Fruit fly (Drosophila melanogaster) whole organism, embryonic: ENCODE data around the gene CG43095.

Experiments
- Atf6 ChIP-seq: fragments of 200-800 bp; sonication (Bioruptor generic); IDR thresholded peaks from 2 replicates; pipeline ENCODE4 v1.3.6; 2022; ENCODE audit warnings: missing biosample characterization, missing genetic modification characterization
- CG10959 ChIP-seq: fragments of 200-800 bp; sonication (Bioruptor generic); IDR thresholded peaks from 2 replicates; pipeline ENCODE4 v1.3.6; 2022; ENCODE audit warnings: missing biosample characterization, missing genetic modification characterization
- CG11456 ChIP-seq: fragments of 200-800 bp; sonication (Bioruptor generic); IDR thresholded peaks from 3 replicates; pipeline ENCODE4 v1.3.6; 2022; ENCODE audit warnings: missing biosample characterization, missing genetic modification characterization
- CG11696 ChIP-seq: fragments of 200-800 bp; sonication (Bioruptor generic); IDR thresholded peaks from 2 replicates; pipeline ENCODE4 v1.3.6; 2022; ENCODE audit warnings: missing biosample characterization, missing genetic modification characterization
- CG12219 ChIP-seq: fragments of 200-800 bp; sonication (Bioruptor generic); optimal IDR thresholded peaks from 3 replicates; lab custom pipeline; 2018; ENCODE audit warnings: missing biosample characterization, mild to moderate bottlenecking, missing genetic modification characterization
- CG13624 ChIP-seq: fragments of 200-800 bp; sonication (Bioruptor generic); optimal IDR thresholded peaks from 2 replicates; lab custom pipeline; 2016; ENCODE audit warnings: missing biosample characterization, missing genetic modification characterization
- CG13775 ChIP-seq: fragments of 200-800 bp; sonication (Bioruptor generic); optimal IDR thresholded peaks from 3 replicates; lab custom pipeline; 2017; ENCODE audit warnings: missing biosample characterization, mild to moderate bottlenecking, missing genetic modification characterization
- CG14441 ChIP-seq: fragments of 200-800 bp; sonication (Bioruptor generic); IDR thresholded peaks from 2 replicates; pipeline ENCODE4 v1.3.6; 2022; ENCODE audit warnings: missing biosample characterization, missing genetic modification characterization
- CG15073 ChIP-seq: fragments of 200-800 bp; sonication (Bioruptor generic); optimal IDR thresholded peaks from 2 replicates; lab custom pipeline; 2016; ENCODE audit warnings: missing biosample characterization, missing genetic modification characterization
- CG30403 ChIP-seq: fragments of 200-800 bp; sonication (Bioruptor generic); optimal IDR thresholded peaks from 3 replicates; lab custom pipeline; 2016; ENCODE audit warnings: missing biosample characterization, missing genetic modification characterization
- CG32767 ChIP-seq: fragments of 200-800 bp; sonication (Bioruptor generic); IDR thresholded peaks from 2 replicates; pipeline ENCODE4 v1.3.6; 2022; ENCODE audit warnings: missing biosample characterization, missing genetic modification characterization
- CG4328 ChIP-seq: fragments of 200-800 bp; sonication (Bioruptor generic); optimal IDR thresholded peaks from 3 replicates; lab custom pipeline; 2017; ENCODE audit warnings: missing biosample characterization, missing genetic modification reagents, missing genetic modification characterization
- CG8290 ChIP-seq, 3 experiments: fragments of 200-800 bp; sonication (Bioruptor generic); optimal IDR thresholded peaks; 2 replicates each; lab custom pipeline; 2016 to 2019; ENCODE audit warnings: missing biosample characterization in 3 of 3, missing genetic modification characterization in 3 of 3, mild to moderate bottlenecking in 2 of 3, moderate library complexity in 1 of 3
- CG8359 ChIP-seq: fragments of 200-800 bp; sonication (Bioruptor generic); optimal IDR thresholded peaks from 2 replicates; lab custom pipeline; 2017; ENCODE audit warnings: missing biosample characterization, mild to moderate bottlenecking, missing genetic modification characterization, borderline replicate concordance
- CG8944 ChIP-seq: fragments of 200-800 bp; sonication (Bioruptor generic); optimal IDR thresholded peaks from 3 replicates; lab custom pipeline; 2016; ENCODE audit warnings: missing biosample characterization, missing genetic modification characterization
- CG9609 ChIP-seq: fragments of 200-800 bp; sonication (Bioruptor generic); optimal IDR thresholded peaks from 3 replicates; lab custom pipeline; 2016; ENCODE audit warnings: missing biosample characterization, missing genetic modification characterization
- Dfd ChIP-seq, 2 experiments: fragments of >200 bp; optimal IDR thresholded peaks; 2 replicates each; lab custom pipeline; 2017; ENCODE audit warnings: missing biosample characterization in 2 of 2, missing genetic modification characterization in 2 of 2
- ERR ChIP-seq: fragments of 200-800 bp; sonication (Bioruptor generic); optimal IDR thresholded peaks from 2 replicates; lab custom pipeline; 2016; ENCODE audit warnings: missing biosample characterization, missing genetic modification characterization
- Ets97D ChIP-seq: fragments of 200-800 bp; sonication (Bioruptor generic); optimal IDR thresholded peaks from 3 replicates; lab custom pipeline; 2016; ENCODE audit warnings: missing biosample characterization, missing genetic modification characterization
- Fer2 ChIP-seq: fragments of 200-800 bp; sonication (Bioruptor generic); optimal IDR thresholded peaks from 2 replicates; lab custom pipeline; 2018; ENCODE audit warnings: missing biosample characterization, mild to moderate bottlenecking, missing genetic modification characterization, moderate library complexity
- Hey ChIP-seq: fragments of 200-800 bp; sonication (Bioruptor generic); optimal IDR thresholded peaks from 3 replicates; lab custom pipeline; 2018; ENCODE audit warnings: missing biosample characterization, mild to moderate bottlenecking, missing genetic modification characterization
- Max ChIP-seq: fragments of 200-800 bp; sonication (Bioruptor generic); optimal IDR thresholded peaks from 2 replicates; lab custom pipeline; 2016; ENCODE audit warnings: missing biosample characterization, mild to moderate bottlenecking, missing genetic modification characterization
- Myb ChIP-seq: fragments of 200-800 bp; sonication (Bioruptor generic); optimal IDR thresholded peaks from 2 replicates; lab custom pipeline; 2016; ENCODE audit warnings: missing biosample characterization, missing genetic modification characterization
- Nf-YC ChIP-seq: fragments of 200-800 bp; optimal IDR thresholded peaks from 3 replicates; lab custom pipeline; 2019; ENCODE audit warnings: missing biosample characterization, mild to moderate bottlenecking, missing genetic modification characterization, moderate library complexity
- Pdp1 ChIP-seq, 2 experiments: fragments of 200-800 bp; sonication (Bioruptor generic); optimal IDR thresholded peaks; 3 replicates each; lab custom pipeline; 2016; ENCODE audit warnings: missing biosample characterization in 2 of 2, missing genetic modification characterization in 2 of 2, mild to moderate bottlenecking in 1 of 2, moderate library complexity in 1 of 2
- Trl ChIP-seq, 3 experiments: fragments of >200 bp in 2 of 3; fragments of 200-800 bp in 1 of 3; sonication (Bioruptor generic) in 1 of 3; optimal IDR thresholded peaks; 2 replicates in 1 of 3; 3 replicates in 2 of 3; lab custom pipeline; 2016 to 2017; ENCODE audit warnings: missing biosample characterization in 1 of 3, missing genetic modification characterization in 1 of 3
- Xbp1 ChIP-seq: fragments of 200-800 bp; sonication (Bioruptor generic); optimal IDR thresholded peaks from 3 replicates; lab custom pipeline; 2016; ENCODE audit warnings: missing biosample characterization, mild to moderate bottlenecking, missing genetic modification characterization
- ash1 ChIP-seq: fragments of 200-800 bp; sonication (Bioruptor generic); optimal IDR thresholded peaks from 2 replicates; lab custom pipeline; 2018; ENCODE audit warnings: missing biosample characterization, mild to moderate bottlenecking, missing genetic modification characterization
- ato ChIP-seq: fragments of 200-800 bp; sonication (Bioruptor generic); IDR thresholded peaks from 2 replicates; pipeline ENCODE4 v1.3.6; 2022; ENCODE audit warnings: missing biosample characterization, missing genetic modification characterization; ENCODE audit not compliant: partially characterized antibody
- cas ChIP-seq: fragments of 200-800 bp; sonication (Bioruptor generic); IDR thresholded peaks from 2 replicates; pipeline ENCODE4 v1.3.6; 2022; ENCODE audit warnings: missing biosample characterization, missing genetic modification characterization
- chm ChIP-seq: fragments of 200-800 bp; sonication (Bioruptor generic); IDR thresholded peaks from 2 replicates; pipeline ENCODE4 v1.3.6; 2022; ENCODE audit warnings: missing biosample characterization, missing genetic modification characterization
- en ChIP-seq: fragments of 200-800 bp; sonication (Bioruptor generic); optimal IDR thresholded peaks from 2 replicates; lab custom pipeline; 2016; ENCODE audit warnings: missing biosample characterization, missing genetic modification characterization
- fd102C ChIP-seq: fragments of 200-800 bp; sonication (Bioruptor generic); optimal IDR thresholded peaks from 2 replicates; lab custom pipeline; 2018; ENCODE audit warnings: missing biosample characterization, mild to moderate bottlenecking, missing genetic modification characterization, moderate library complexity
- gem ChIP-seq: fragments of 200-800 bp; sonication (Bioruptor generic); optimal IDR thresholded peaks from 2 replicates; lab custom pipeline; 2019; ENCODE audit warnings: missing biosample characterization, mild to moderate bottlenecking, missing genetic modification characterization, moderate library complexity
- gfzf ChIP-seq: fragments of 200-800 bp; sonication (Bioruptor generic); optimal IDR thresholded peaks from 2 replicates; lab custom pipeline; 2016; ENCODE audit warnings: missing biosample characterization, mild to moderate bottlenecking, missing genetic modification characterization, moderate library complexity
- jigr1 ChIP-seq: fragments of 200-800 bp; sonication (Bioruptor generic); IDR thresholded peaks from 3 replicates; pipeline ENCODE4 v1.3.6; 2022; ENCODE audit warnings: missing biosample characterization, missing genetic modification characterization
- klu ChIP-seq: fragments of 200-800 bp; sonication (Bioruptor generic); IDR thresholded peaks from 2 replicates; pipeline ENCODE4 v1.3.6; 2022; ENCODE audit warnings: missing biosample characterization, missing genetic modification characterization
- lilli ChIP-seq: fragments of 200-800 bp; sonication (Bioruptor generic); optimal IDR thresholded peaks from 3 replicates; lab custom pipeline; 2016; ENCODE audit warnings: missing biosample characterization, missing genetic modification characterization
- luna ChIP-seq: fragments of 200-800 bp; sonication (Bioruptor generic); optimal IDR thresholded peaks from 2 replicates; lab custom pipeline; 2016; ENCODE audit warnings: missing biosample characterization, missing genetic modification characterization
- nau ChIP-seq: fragments of 200-800 bp; sonication (Bioruptor generic); optimal IDR thresholded peaks from 3 replicates; lab custom pipeline; 2017; ENCODE audit warnings: missing biosample characterization, mild to moderate bottlenecking, missing genetic modification characterization, missing genetic modification reagents
- oc ChIP-seq: fragments of 200-800 bp; sonication (Bioruptor generic); optimal IDR thresholded peaks from 2 replicates; lab custom pipeline; 2018; ENCODE audit warnings: missing biosample characterization, mild to moderate bottlenecking, missing genetic modification characterization, moderate library complexity
- odd ChIP-seq: fragments of 200-800 bp; sonication (Bioruptor generic); optimal IDR thresholded peaks from 2 replicates; lab custom pipeline; 2017; ENCODE audit warnings: missing biosample characterization, mild to moderate bottlenecking, missing genetic modification characterization
- psq ChIP-seq: fragments of 200-800 bp; sonication (Bioruptor generic); optimal IDR thresholded peaks from 2 replicates; lab custom pipeline; 2017; ENCODE audit warnings: missing biosample characterization, missing genetic modification characterization
- rib ChIP-seq: fragments of 200-800 bp; sonication (Bioruptor generic); IDR thresholded peaks from 2 replicates; pipeline ENCODE4 v1.3.6; 2022; ENCODE audit warnings: missing biosample characterization, missing genetic modification characterization
- ro ChIP-seq: fragments of 200-800 bp; sonication (Bioruptor generic); IDR thresholded peaks from 2 replicates; pipeline ENCODE4 v1.3.6; 2022; ENCODE audit warnings: missing biosample characterization, missing genetic modification characterization
- stwl ChIP-seq: fragments of 200-800 bp; sonication (Bioruptor generic); optimal IDR thresholded peaks from 3 replicates; lab custom pipeline; 2018; ENCODE audit warnings: missing biosample characterization, mild to moderate bottlenecking, missing genetic modification characterization, moderate library complexity
- unpg ChIP-seq: fragments of 200-800 bp; sonication (Bioruptor generic); optimal IDR thresholded peaks from 3 replicates; lab custom pipeline; 2018; ENCODE audit warnings: missing biosample characterization, mild to moderate bottlenecking, missing genetic modification characterization, moderate library complexity
- wek ChIP-seq: fragments of 200-800 bp; sonication (Bioruptor generic); optimal IDR thresholded peaks from 3 replicates; lab custom pipeline; 2018; ENCODE audit warnings: missing biosample characterization, mild to moderate bottlenecking, missing genetic modification characterization, moderate library complexity
- zen ChIP-seq: fragments of 200-800 bp; sonication (Bioruptor generic); optimal IDR thresholded peaks from 3 replicates; lab custom pipeline; 2018; ENCODE audit warnings: missing biosample characterization, mild to moderate bottlenecking, missing genetic modification characterization, moderate library complexity

CG43095 gene

DNA sequence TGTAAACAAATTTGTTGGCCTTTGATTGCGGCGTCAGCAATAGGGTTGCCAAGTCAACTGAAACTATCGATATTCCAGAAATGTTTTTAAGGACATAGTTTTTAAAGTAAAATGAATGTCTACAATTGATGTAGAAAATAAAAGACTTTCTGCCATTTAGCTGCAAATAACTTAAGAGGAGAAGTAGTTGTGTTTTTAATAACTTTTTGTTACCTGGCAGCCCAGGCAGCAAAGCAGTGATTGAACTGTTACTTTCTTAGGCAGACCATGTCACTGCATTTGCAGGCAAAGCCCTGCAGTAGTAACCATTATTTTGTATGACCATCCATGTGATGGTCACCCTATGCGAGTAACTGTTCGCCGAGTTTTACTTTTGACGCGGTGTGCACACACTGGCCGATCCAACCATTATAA is 21.0 kb downstream of the CG43095 start, which contains the start of the genes rumi, CG7029 and Usp12-46 (continued):
- TF ChIP-seq CG13775 (GFP tag; lab: Kevin White, UChicago) (peak; percentile 89), CG9609 (GFP tag; lab: Kevin White, UChicago) (peak; percentile 87), CG13624 (GFP tag; lab: Kevin White, UChicago) (peak; percentile 89), Atf6 (peak; percentile 87), odd (GFP tag; lab: Kevin White, UChicago) (no peak), oc (tag; lab: Kevin White, UChicago) (peak; percentile 77), Fer2 (tag; lab: Kevin White, UChicago) (peak; percentile 66), CG14441 (GFP tag; lab: Robert Waterston, UW) (peak; percentile 84), rib (GFP tag; lab: Robert Waterston, UW) (0 out of 2 replicates have a peak, but pooled peaks have one; percentile 20), lilli (GFP tag; lab: Kevin White, UChicago) (peak; percentile 95), CG8359 (GFP tag; lab: Kevin White, UChicago) (peak; percentile 32), unpg (peak; percentile 89), CG30403 (GFP tag; lab: Kevin White, UChicago) (peak; percentile 91), Pdp1 (GFP tag; optimal IDR thresholded peaks at IDR 0.05; lab: Kevin White, UChicago) (peak; percentile 82 to 92), Nf-YC (tag; lab: Kevin White, UChicago) (peak; percentile 74), stwl (tag; lab: Kevin White, UChicago) (peak; percentile 88), Max (GFP tag; lab: Kevin White, UChicago) (peak; percentile 80), zen (tag; lab: Kevin White, UChicago) (peak; percentile 89), ato (GFP tag; lab: Robert Waterston, UW) (peak; percentile 67), luna (GFP tag; lab: Kevin White, UChicago) (peak; percentile 75), CG8290 (GFP tag; optimal IDR thresholded peaks at IDR 0.05; lab: Kevin White, UChicago) (peak; percentile 83), CG8290 (tag; optimal IDR thresholded peaks at IDR 0.05; lab: Kevin White, UChicago) (peak in 1 of 2 experiments; percentile 86), nau (GFP tag; lab: Kevin White, UChicago) (no peak), Myb (GFP tag; lab: Kevin White, UChicago) (peak; percentile 80), klu (peak; percentile 63), CG8944 (GFP tag; lab: Kevin White, UChicago) (peak; percentile 91), ERR (GFP tag; lab: Kevin White, UChicago) (peak; percentile 83), jigr1 (peak; percentile 32; the same call in 1 of the 3 replicates), CG11696 (peak; percentile 53; the same call in 1 of the 2 replicates), chm (GFP tag; lab: Robert Waterston, UW) (peak; percentile 79; the same call in 1 of the 2 replicates), CG10959 (GFP tag; lab: Robert Waterston, UW) (peak; percentile 73), gem (tag; lab: Kevin White, UChicago) (peak; percentile 92), en (GFP tag; lab: Kevin White, UChicago) (peak; percentile 77), CG4328 (GFP tag; lab: Kevin White, UChicago) (peak; percentile 76), Xbp1 (GFP tag; lab: Kevin White, UChicago) (peak; percentile 92), Ets97D (peak; percentile 89), ro (no peak), CG32767 (GFP tag; lab: Robert Waterston, UW) (peak; percentile 85), fd102C (GFP tag; lab: Kevin White, UChicago) (peak; percentile 76), Hey (tag; lab: Kevin White, UChicago) (no peak), CG12219 (GFP tag; lab: Kevin White, UChicago) (peak; percentile 79), Trl (optimal IDR thresholded peaks at IDR 0.05; lab: Kevin White, UChicago) (peak in 1 of 2 experiments; percentile 1), Trl (GFP tag; optimal IDR thresholded peaks at IDR 0.05; lab: Kevin White, UChicago) (peak; percentile 92), CG11456 (GFP tag; lab: Robert Waterston, UW) (peak; percentile 86), cas (GFP tag; lab: Robert Waterston, UW) (peak; percentile 63; the same call in 1 of the 2 replicates), Dfd (GFP tag; optimal IDR thresholded peaks at IDR 0.05; lab: Kevin White, UChicago) (no peak), psq (GFP tag; lab: Kevin White, UChicago) (peak; percentile 64), wek (peak; percentile 23), CG15073 (GFP tag; lab: Kevin White, UChicago) (peak; percentile 43), gfzf (GFP tag; lab: Kevin White, UChicago) (peak; percentile 44), ash1 (GFP tag; lab: Kevin White, UChicago) (no peak)
